Fruit fly (Drosophila melanogaster): ENCODE data around the gene CG1637.

CG1637 gene

dm6 chrX:10877087-10877935, at the start of gene CG1637 (continued):
- no peak for TF ChIP-seq pros (GFP tag; optimal IDR thresholded peaks at IDR 0.05)
- TF ChIP-seq CG6854 (GFP tag; optimal IDR thresholded peaks at IDR 0.05), result no peak
- TF ChIP-seq CG30020 (tag; optimal IDR thresholded peaks at IDR 0.05), result no peak
- no peak for TF ChIP-seq CG13624 (GFP tag; optimal IDR thresholded peaks at IDR 0.05)
- TF ChIP-seq CG4404 (GFP tag; IDR thresholded peaks at IDR 0.05), result no peak
- no peak for TF ChIP-seq CG13775 (GFP tag; optimal IDR thresholded peaks at IDR 0.05)
- TF ChIP-seq hkb (optimal IDR thresholded peaks at IDR 0.05), result no peak
- no peak for TF ChIP-seq hkb (GFP tag; IDR thresholded peaks at IDR 0.05)
- no peak for TF ChIP-seq Jarid2 (GFP tag; optimal IDR thresholded peaks at IDR 0.05)
- peak; percentile 66 for TF ChIP-seq zen2 (GFP tag; IDR thresholded peaks at IDR 0.05; ENCODE audit: partially characterized antibody)
- TF ChIP-seq lmd (GFP tag; IDR thresholded peaks at IDR 0.05), result no peak
- no peak for TF ChIP-seq CG10979 (tag; optimal IDR thresholded peaks at IDR 0.05)
- no peak for TF ChIP-seq CG10565 (GFP tag; optimal IDR thresholded peaks at IDR 0.05)
- TF ChIP-seq cwo (GFP tag; optimal IDR thresholded peaks at IDR 0.05), result no peak
- TF ChIP-seq B-H2 (GFP tag; optimal IDR thresholded peaks at IDR 0.05), result no peak

- TF ChIP-seq CG6791 (GFP tag; IDR thresholded peaks at IDR 0.05; ENCODE audit: partially characterized antibody) (no peak), B-H2 (GFP tag; optimal IDR thresholded peaks at IDR 0.05) (peak; percentile 26), sqz (GFP tag; optimal IDR thresholded peaks at IDR 0.05) (no peak), CG31441 (GFP tag; IDR thresholded peaks at IDR 0.05) (0 out of 2 replicates have a peak, but pooled peaks have one; percentile 12), Vsx1 (GFP tag; optimal IDR thresholded peaks at IDR 0.05) (no peak), Lhr (GFP tag; optimal IDR thresholded peaks at IDR 0.05) (no peak), CG3281 (GFP tag; optimal IDR thresholded peaks at IDR 0.05) (peak; percentile 0), hb (GFP tag; IDR thresholded peaks at IDR 0.05; ENCODE audit: partially characterized antibody) (no peak), CG10543 (GFP tag; optimal IDR thresholded peaks at IDR 0.05) (peak; percentile 42), CG11085 (GFP tag; IDR thresholded peaks at IDR 0.05) (no peak), Fer2 (tag; optimal IDR thresholded peaks at IDR 0.05) (no peak), nom (GFP tag; optimal IDR thresholded peaks at IDR 0.05) (peak; percentile 48), Hr39 (optimal IDR thresholded peaks at IDR 0.05) (no peak), NFAT (GFP tag; IDR thresholded peaks at IDR 0.05) (peak; percentile 28; the same call in 1 of the 2 replicates), gem (tag; optimal IDR thresholded peaks at IDR 0.05) (peak; percentile 37), CG10959 (GFP tag; IDR thresholded peaks at IDR 0.05) (no peak), CG18619 (GFP tag; optimal IDR thresholded peaks at IDR 0.05) (no peak), CG7987 (GFP tag; optimal IDR thresholded peaks at IDR 0.05) (no peak), CG17612 (GFP tag; IDR thresholded peaks at IDR 0.05) (no peak), Atf6 (GFP tag; IDR thresholded peaks at IDR 0.05) (0 out of 2 replicates have a peak, but pooled peaks have one; percentile 16), CG8388 (GFP tag; optimal IDR thresholded peaks at IDR 0.05) (no peak), tup (GFP tag; optimal IDR thresholded peaks at IDR 0.05) (no peak), CrebB (tag; optimal IDR thresholded peaks at IDR 0.05) (no peak), inv (GFP tag; IDR thresholded peaks at IDR 0.05; ENCODE audit: partially characterized antibody) (no peak), otp (GFP tag; IDR thresholded peaks at IDR 0.05) (peak; percentile 8; the same call in 1 of the 3 replicates), dmrt99B (tag; optimal IDR thresholded peaks at IDR 0.05) (peak; percentile 26), Fer3 (tag; optimal IDR thresholded peaks at IDR 0.05) (peak; percentile 3), D (optimal IDR thresholded peaks at IDR 0.05) (no peak), D (GFP tag; optimal IDR thresholded peaks at IDR 0.05) (no peak), ase (GFP tag; IDR thresholded peaks at IDR 0.05) (no peak), CG7786 (GFP tag; optimal IDR thresholded peaks at IDR 0.05) (no peak), CG7928 (GFP tag; optimal IDR thresholded peaks at IDR 0.05) (no peak), CG7556 (GFP tag; optimal IDR thresholded peaks at IDR 0.05) (no peak), Spps (tag; optimal IDR thresholded peaks at IDR 0.05) (no peak), CG2712 (tag; optimal IDR thresholded peaks at IDR 0.05) (peak; percentile 38)
Observed at dm6 chrX:10927110-10927509, 49.4 kb upstream of the CG1637 start, which contains the start of gene CG2145. TSS of gene CG2145 (plus strand) at chrX:10927399.

Data from whole organism, embryonic.